Fruit fly (Drosophila melanogaster): ENCODE data around the gene RpS6.

Gene RpS6

DNA sequence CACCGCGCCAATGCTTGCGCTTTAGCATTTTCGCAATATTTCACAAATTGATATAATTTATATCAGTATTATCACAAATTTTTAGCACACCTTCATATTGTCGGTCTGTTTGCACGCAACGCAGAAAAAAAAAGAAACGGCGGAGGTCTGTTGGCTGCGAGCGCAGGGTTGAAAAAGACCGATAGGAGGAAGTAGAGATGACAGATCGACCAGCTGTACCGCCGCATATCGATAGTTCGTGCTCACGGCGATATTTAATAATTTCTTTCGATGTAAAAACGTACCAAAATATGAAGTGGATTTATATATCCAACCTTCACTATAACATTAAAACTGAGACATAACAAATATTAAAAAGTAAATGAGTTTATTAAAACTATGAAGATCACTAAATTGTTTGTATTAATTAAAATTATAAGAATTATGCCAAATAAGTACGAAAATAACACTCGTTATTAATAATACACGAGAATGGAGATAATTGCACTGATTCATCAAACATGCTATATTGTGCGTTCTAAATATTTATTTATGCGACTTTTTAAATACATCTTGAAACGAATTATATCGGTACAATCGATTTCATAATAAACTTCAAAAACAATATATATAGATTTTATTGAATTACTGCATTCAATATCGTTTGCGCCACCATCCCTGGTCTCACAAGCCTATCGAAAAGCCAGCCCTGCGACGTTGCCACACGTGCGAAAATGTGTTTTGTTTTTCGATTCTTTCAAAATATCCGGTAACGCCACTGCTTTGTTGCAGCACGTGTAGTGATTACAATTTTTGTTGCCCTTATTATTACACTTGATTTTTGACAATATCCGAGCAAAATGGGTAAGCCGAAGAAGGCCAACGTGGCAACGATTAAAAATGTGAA, at the start of gene RpS6, which contains the start of gene bys (continued):
- peak; percentile 6 for TF ChIP-seq CG31365 (tag; optimal IDR thresholded peaks at IDR 0.05)
- TF ChIP-seq CG12219 (GFP tag; optimal IDR thresholded peaks at IDR 0.05), result peak; percentile 20
- TF ChIP-seq disco-r (GFP tag; optimal IDR thresholded peaks at IDR 0.05), result peak; percentile 7
- no peak for TF ChIP-seq vfl (GFP tag; optimal IDR thresholded peaks at IDR 0.05)
- TF ChIP-seq toy (GFP tag; IDR thresholded peaks at IDR 0.05), result no peak
- TF ChIP-seq CG42726 (GFP tag; IDR thresholded peaks at IDR 0.05; ENCODE audit: partially characterized antibody), result peak; percentile 89; the same call in 1 of the 2 replicates
- no peak for TF ChIP-seq CG7357 (GFP tag; IDR thresholded peaks at IDR 0.05)
- peak; percentile 5 for TF ChIP-seq CG8089 (GFP tag; optimal IDR thresholded peaks at IDR 0.05)
- peak; percentile 39 for TF ChIP-seq CG2712 (tag; optimal IDR thresholded peaks at IDR 0.05)
- TF ChIP-seq CG2889 (GFP tag; IDR thresholded peaks at IDR 0.05), result 0 out of 3 replicates have a peak, but pooled peaks have one; percentile 38
- TF ChIP-seq Neu2 (GFP tag; optimal IDR thresholded peaks at IDR 0.05; ENCODE audit: borderline replicate concordance), result no peak
- no peak for TF ChIP-seq D (optimal IDR thresholded peaks at IDR 0.05)
- peak; percentile 10 for TF ChIP-seq D (GFP tag; optimal IDR thresholded peaks at IDR 0.05)
- TF ChIP-seq CG6813 (GFP tag; optimal IDR thresholded peaks at IDR 0.05), result peak; percentile 51
- TF ChIP-seq CG6765 (GFP tag; optimal IDR thresholded peaks at IDR 0.05), result peak; percentile 75
- peak; percentile 10 for TF ChIP-seq Mad (GFP tag; optimal IDR thresholded peaks at IDR 0.05)
- TF ChIP-seq CG4360 (GFP tag; IDR thresholded peaks at IDR 0.05), result no peak
- TF ChIP-seq CG7963 (GFP tag; IDR thresholded peaks at IDR 0.05; ENCODE audit: partially characterized antibody), result peak; percentile 86
- TF ChIP-seq twi (tag; optimal IDR thresholded peaks at IDR 0.05), result no peak
- TF ChIP-seq Awh (GFP tag; IDR thresholded peaks at IDR 0.05), result peak; percentile 43; the same call in 1 of the 2 replicates
- peak; percentile 17; the same call in 1 of the 2 replicates for TF ChIP-seq Rx (GFP tag; IDR thresholded peaks at IDR 0.05)
- 0 out of 2 replicates have a peak, but pooled peaks have one; percentile 19 for TF ChIP-seq ssp (GFP tag; IDR thresholded peaks at IDR 0.05)
- peak; percentile 14 for TF ChIP-seq Lhr (GFP tag; optimal IDR thresholded peaks at IDR 0.05)
- no peak for TF ChIP-seq CG31388 (GFP tag; optimal IDR thresholded peaks at IDR 0.05)
- no peak for TF ChIP-seq CG10959 (GFP tag; IDR thresholded peaks at IDR 0.05)
- TF ChIP-seq CG12744 (GFP tag; optimal IDR thresholded peaks at IDR 0.05), result no peak
- peak; percentile 88 for TF ChIP-seq aop (GFP tag; IDR thresholded peaks at IDR 0.05)
- no peak for TF ChIP-seq Ravus (GFP tag; IDR thresholded peaks at IDR 0.05)
- TF ChIP-seq esg (GFP tag; conservative IDR thresholded peaks at IDR 0.05), result no peak
- peak; percentile 34 for TF ChIP-seq CG7271 (tag; optimal IDR thresholded peaks at IDR 0.05)
- TF ChIP-seq ato (GFP tag; IDR thresholded peaks at IDR 0.05; ENCODE audit: partially characterized antibody), result peak; percentile 76
- peak; percentile 30; the same call in 1 of the 2 replicates for TF ChIP-seq lmd (GFP tag; IDR thresholded peaks at IDR 0.05)
- peak; percentile 49 for TF ChIP-seq CG7556 (GFP tag; optimal IDR thresholded peaks at IDR 0.05)
- no peak for TF ChIP-seq kay (GFP tag; optimal IDR thresholded peaks at IDR 0.05)
- no peak for TF ChIP-seq gcm2 (GFP tag; optimal IDR thresholded peaks at IDR 0.05)
- peak; percentile 58 for TF ChIP-seq hbn (GFP tag; IDR thresholded peaks at IDR 0.05; ENCODE audit: partially characterized antibody)
- peak; percentile 34 for TF ChIP-seq CG17802 (tag; optimal IDR thresholded peaks at IDR 0.05)
- TF ChIP-seq CG2875 (GFP tag; optimal IDR thresholded peaks at IDR 0.05), result peak; percentile 55
- peak; percentile 62 for TF ChIP-seq gro (GFP tag; optimal IDR thresholded peaks at IDR 0.05)
- TF ChIP-seq psq (GFP tag; optimal IDR thresholded peaks at IDR 0.05), result no peak
- TF ChIP-seq B-H1 (GFP tag; IDR thresholded peaks at IDR 0.05), result peak; percentile 14; the same call in 1 of the 3 replicates
- TF ChIP-seq yki (optimal IDR thresholded peaks at IDR 0.05), result no peak
- peak; percentile 5 for TF ChIP-seq CG10543 (GFP tag; optimal IDR thresholded peaks at IDR 0.05)
- peak; percentile 30 for TF ChIP-seq CG30020 (tag; optimal IDR thresholded peaks at IDR 0.05)
- no peak for TF ChIP-seq abd-A (tag; optimal IDR thresholded peaks at IDR 0.05)
- no peak for TF ChIP-seq Fer2 (tag; optimal IDR thresholded peaks at IDR 0.05)
- TF ChIP-seq CG3065 (GFP tag; optimal IDR thresholded peaks at IDR 0.05), result no peak
- TF ChIP-seq BtbVII (GFP tag; optimal IDR thresholded peaks at IDR 0.05), result peak; percentile 77
- peak; percentile 91 for TF ChIP-seq bbx (GFP tag; IDR thresholded peaks at IDR 0.05; ENCODE audit: partially characterized antibody)

Measured in whole organism, embryonic.